Worm (Caenorhabditis elegans) whole organism, late embryonic: ENCODE measurements around the gene math-14.
A peak's percentile ranks its signal among the peaks of the same experiment; 100 is the strongest.
"Not testable (repeated sequence)": the region's sequence is repeated elsewhere in the genome, so short reads cannot be mapped to it uniquely, and the experiment has no call there.

ENCODE experiments used
- C38D4.7 ChIP-seq: fragments of 200-800 bp; sonication (Bioruptor generic); optimal IDR thresholded peaks from 2 replicates; lab custom pipeline; 2018; ENCODE audit warnings: mild to moderate bottlenecking, missing genetic modification characterization, moderate library complexity, missing compliant biosample characterization
- T23F11.4 ChIP-seq: fragments of 200-800 bp; sonication (Bioruptor generic); optimal IDR thresholded peaks from 2 replicates; lab custom pipeline; 2018; ENCODE audit warnings: mild to moderate bottlenecking, missing genetic modification characterization, missing compliant biosample characterization
- Y22D7AL.16 ChIP-seq: sonication (generic microtip); optimal IDR thresholded peaks from 2 replicates; lab custom pipeline; 2016; ENCODE audit warnings: missing genetic modification characterization, missing compliant biosample characterization
- ceh-14 ChIP-seq: sonication (generic microtip); optimal IDR thresholded peaks from 2 replicates; lab custom pipeline; 2016; ENCODE audit warnings: missing genotype, missing genetic modification characterization, missing compliant biosample characterization
- ceh-19 ChIP-seq: fragments of 200-800 bp; sonication (Bioruptor generic); optimal IDR thresholded peaks from 2 replicates; lab custom pipeline; 2018; ENCODE audit warnings: mild to moderate bottlenecking, missing genetic modification characterization, missing compliant biosample characterization
- ceh-22 ChIP-seq: sonication (generic microtip); optimal IDR thresholded peaks from 2 replicates; lab custom pipeline; 2017; ENCODE audit warnings: missing biosample characterization, missing genetic modification characterization
- ceh-30 ChIP-seq: fragments of 150-350 bp; optimal IDR thresholded peaks from 2 replicates; lab custom pipeline; 2014; ENCODE audit warnings: missing biosample characterization, missing genetic modification characterization
- ceh-31 ChIP-seq: sonication (generic microtip); optimal IDR thresholded peaks from 2 replicates; lab custom pipeline; 2016; ENCODE audit warnings: missing genetic modification characterization, missing compliant biosample characterization
- ceh-34 ChIP-seq: sonication (generic microtip); optimal IDR thresholded peaks from 2 replicates; lab custom pipeline; 2016; ENCODE audit warnings: mild to moderate bottlenecking, missing genetic modification characterization, missing compliant biosample characterization
- ceh-48 ChIP-seq: sonication (generic microtip); optimal IDR thresholded peaks from 2 replicates; lab custom pipeline; 2016; ENCODE audit warnings: missing genetic modification characterization, inconsistent platforms, missing compliant biosample characterization
- ceh-6 ChIP-seq: fragments of 200-800 bp; sonication (Bioruptor generic); optimal IDR thresholded peaks from 2 replicates; lab custom pipeline; 2018; ENCODE audit warnings: mild to moderate bottlenecking, missing genetic modification characterization, missing compliant biosample characterization
- ceh-9 ChIP-seq: sonication (generic microtip); optimal IDR thresholded peaks from 2 replicates; lab custom pipeline; 2016; ENCODE audit warnings: mild to moderate bottlenecking, missing genetic modification characterization, inconsistent platforms, missing compliant biosample characterization
- che-1 ChIP-seq: sonication (generic microtip); optimal IDR thresholded peaks from 2 replicates; lab custom pipeline; 2016; ENCODE audit warnings: mild to moderate bottlenecking, missing genetic modification characterization, missing compliant biosample characterization
- dmd-4 ChIP-seq: sonication (generic microtip); optimal IDR thresholded peaks from 2 replicates; lab custom pipeline; 2016; ENCODE audit warnings: borderline replicate concordance, missing genetic modification characterization, missing compliant biosample characterization
- elt-2 ChIP-seq: sonication (generic microtip); optimal IDR thresholded peaks from 2 replicates; lab custom pipeline; 2016; ENCODE audit warnings: missing genetic modification reagents, missing genetic modification characterization, missing compliant biosample characterization
- elt-4 ChIP-seq: sonication (generic microtip); optimal IDR thresholded peaks from 2 replicates; lab custom pipeline; 2016; ENCODE audit warnings: missing genetic modification characterization, missing compliant biosample characterization
- ets-4 ChIP-seq: sonication (generic microtip); optimal IDR thresholded peaks from 2 replicates; lab custom pipeline; 2016; ENCODE audit warnings: missing genetic modification characterization, missing compliant biosample characterization
- fax-1 ChIP-seq: sonication (generic microtip); optimal IDR thresholded peaks from 2 replicates; lab custom pipeline; 2016; ENCODE audit warnings: missing genotype, missing genetic modification characterization, missing compliant biosample characterization
- fkh-10 ChIP-seq: fragments of 150-350 bp; optimal IDR thresholded peaks from 2 replicates; lab custom pipeline; 2014; ENCODE audit warnings: missing biosample characterization, missing genetic modification reagents, missing genetic modification characterization
- gmeb-2 ChIP-seq: sonication (generic microtip); optimal IDR thresholded peaks from 2 replicates; lab custom pipeline; 2016; ENCODE audit warnings: missing genetic modification characterization, inconsistent platforms, missing compliant biosample characterization
- hlh-15 ChIP-seq: sonication (generic microtip); optimal IDR thresholded peaks from 2 replicates; lab custom pipeline; 2016; ENCODE audit warnings: missing genetic modification characterization, missing compliant biosample characterization
- hlh-8 ChIP-seq: sonication (generic microtip); optimal IDR thresholded peaks from 2 replicates; lab custom pipeline; 2016; ENCODE audit warnings: missing genotype, missing genetic modification characterization, missing compliant biosample characterization
- lin-11 ChIP-seq: fragments of 200-800 bp; sonication (Bioruptor generic); optimal IDR thresholded peaks from 2 replicates; lab custom pipeline; 2018; ENCODE audit warnings: mild to moderate bottlenecking, missing genetic modification characterization, missing compliant biosample characterization
- odd-2 ChIP-seq: sonication (generic microtip); optimal IDR thresholded peaks from 2 replicates; lab custom pipeline; 2017; ENCODE audit warnings: antibody characterized with exemption, mild to moderate bottlenecking, missing genetic modification characterization, missing compliant biosample characterization
- pax-1 ChIP-seq: fragments of 150-350 bp; optimal IDR thresholded peaks from 2 replicates; lab custom pipeline; 2014; ENCODE audit warnings: missing biosample characterization, missing genetic modification characterization
- pha-2 ChIP-seq: sonication (generic microtip); optimal IDR thresholded peaks from 2 replicates; lab custom pipeline; 2017; ENCODE audit warnings: mild to moderate bottlenecking, missing genetic modification characterization, missing compliant biosample characterization
- pha-4 ChIP-seq: fragments of 150-350 bp; optimal IDR thresholded peaks from 2 replicates; lab custom pipeline; 2018; ENCODE audit warnings: missing biosample characterization, missing genetic modification reagents, missing genetic modification characterization
- pros-1 ChIP-seq: fragments of 150-350 bp; optimal IDR thresholded peaks from 2 replicates; lab custom pipeline; 2014; ENCODE audit warnings: missing biosample characterization, missing genetic modification reagents, missing genetic modification characterization
- rnt-1 ChIP-seq: sonication (generic microtip); optimal IDR thresholded peaks from 2 replicates; lab custom pipeline; 2016; ENCODE audit warnings: missing genetic modification characterization, missing compliant biosample characterization
- sdc-2 ChIP-seq: sonication (generic microtip); optimal IDR thresholded peaks from 2 replicates; lab custom pipeline; 2016; ENCODE audit warnings: missing genotype, missing genetic modification characterization, missing compliant biosample characterization
- sox-2 ChIP-seq: fragments of 200-800 bp; sonication (Bioruptor generic); IDR thresholded peaks from 2 replicates; pipeline ENCODE4 v1.3.6; 2022; ENCODE audit warnings: missing genetic modification reagents, missing genetic modification characterization, missing compliant biosample characterization
- syd-9 ChIP-seq: sonication (generic microtip); optimal IDR thresholded peaks from 2 replicates; lab custom pipeline; 2016; ENCODE audit warnings: mild to moderate bottlenecking, missing genetic modification characterization, moderate library complexity, missing compliant biosample characterization
- unc-55 ChIP-seq: sonication (generic microtip); optimal IDR thresholded peaks from 2 replicates; lab custom pipeline; 2017; ENCODE audit warnings: missing biosample characterization, missing genetic modification reagents, missing genetic modification characterization
- zip-5 ChIP-seq: sonication (generic microtip); optimal IDR thresholded peaks from 2 replicates; lab custom pipeline; 2016; ENCODE audit warnings: missing genetic modification characterization, missing compliant biosample characterization

The math-14 gene

ce11 chrII:1854094-1854493, 15.1 kb upstream of the math-14 start, which contains the start of gene fbxb-95:
TSS of gene fbxb-95 (plus strand) at chrII:1854394.
- not testable (repeated sequence) for TF ChIP-seq fkh-10 (GFP tag; lab: Kevin White, UChicago); ceh-48 (tag; lab: Kevin White, UChicago); pax-1 (tag; lab: Kevin White, UChicago)
- TF ChIP-seq, all 69 proteins: peak for 0; not testable (repeated sequence) for 69

- not testable (repeated sequence) for TF ChIP-seq lin-11 (tag; lab: Kevin White, UChicago); rnt-1 (tag; lab: Kevin White, UChicago); Y22D7AL.16
- TF ChIP-seq, all 69 proteins: peak for 0; not testable (repeated sequence) for 69
Observed at ce11 chrII:1861285-1861793, 7.9 kb upstream of the math-14 start, which contains the start of gene C16C4.18. TSS of gene C16C4.18 (minus strand) at chrII:1861335.

- TF ChIP-seq sox-2 (GFP tag; lab: Robert Waterston, UW); hlh-15 (tag; lab: Kevin White, UChicago); pha-2 (tag; lab: Kevin White, UChicago): not testable (repeated sequence)
Observed at ce11 chrII:1862334-1862733, 6.9 kb upstream of the math-14 start, which contains the start of gene fbxb-98. TSS of gene fbxb-98 (plus strand) at chrII:1862634.

ce11 chrII:1864278-1864677, 4.9 kb upstream of the math-14 start, which contains the start of gene C16C4.17:
TSS of gene C16C4.17 (plus strand) at chrII:1864578.
- TF ChIP-seq dmd-4 (tag; lab: Kevin White, UChicago) = no peak
- TF ChIP-seq pax-1 (tag; lab: Kevin White, UChicago) = no peak
- TF ChIP-seq odd-2 (tag; lab: Kevin White, UChicago) = no peak
- no peak for TF ChIP-seq C38D4.7 (GFP tag; lab: Kevin White, UChicago)
- no peak for TF ChIP-seq pros-1
- TF ChIP-seq hlh-15 (tag; lab: Kevin White, UChicago) = no peak
- no peak for TF ChIP-seq ceh-9 (tag; lab: Kevin White, UChicago)
- TF ChIP-seq ceh-14 = no peak

- no peak for TF ChIP-seq zip-5 (tag; lab: Kevin White, UChicago)
- TF ChIP-seq elt-2 (tag; lab: Kevin White, UChicago) = peak; percentile 27
Observed at ce11 chrII:1865683-1866431, 3.4 kb upstream of the math-14 start, which contains the start of gene math-15. TSS of gene math-15 (plus strand) at chrII:1866381.

- TF ChIP-seq ceh-6 = no peak
Observed at ce11 chrII:1870875-1871592, 1.8 kb downstream of the math-14 start, which contains the start of gene math-10. TSS of gene math-10 (plus strand) at chrII:1871542.

ce11 chrII:1875658-1876057, 6.4 kb downstream of the math-14 start, which contains the start of gene math-13:
TSS of gene math-13 (plus strand) at chrII:1875958.
- TF ChIP-seq gmeb-2 (tag; lab: Kevin White, UChicago) (no peak), T23F11.4 (GFP tag; lab: Kevin White, UChicago) (no peak), ets-4 (no peak), hlh-15 (tag; lab: Kevin White, UChicago) (no peak), sdc-2 (tag; lab: Kevin White, UChicago) (no peak), ceh-19 (GFP tag; lab: Kevin White, UChicago) (no peak), fax-1 (tag; lab: Kevin White, UChicago) (no peak), ceh-9 (tag; lab: Kevin White, UChicago) (no peak), ceh-48 (tag; lab: Kevin White, UChicago) (no peak), syd-9 (tag; lab: Kevin White, UChicago) (no peak), elt-4 (no peak), ceh-22 (tag; lab: Kevin White, UChicago) (no peak), che-1 (tag; lab: Kevin White, UChicago) (no peak), ceh-34 (no peak), pha-4 (tag; lab: Kevin White, UChicago) (no peak), hlh-8 (tag; lab: Kevin White, UChicago) (no peak), ceh-31 (tag; lab: Kevin White, UChicago) (no peak), unc-55 (GFP tag; lab: Kevin White, UChicago) (no peak), ceh-30 (tag; lab: Kevin White, UChicago) (no peak)
